Worm (Caenorhabditis elegans) whole organism, young adult: ENCODE results near the gene npl-10.

Experiments
- B0336.3 ChIP-seq: fragments of 200-800 bp; sonication (Bioruptor generic); IDR thresholded peaks from 2 replicates; pipeline ENCODE4 v1.3.6; 2022; ENCODE audit warnings: missing genetic modification characterization, missing compliant biosample characterization
- D2030.7 ChIP-seq: fragments of 200-800 bp; sonication (Bioruptor generic); IDR thresholded peaks from 2 replicates; pipeline ENCODE4 v1.3.6; 2022; ENCODE audit warnings: missing genetic modification reagents, missing genetic modification characterization, missing compliant biosample characterization
- F33H1.4 ChIP-seq: fragments of 200-800 bp; sonication (Bioruptor generic); IDR thresholded peaks from 2 replicates; pipeline ENCODE4 v1.3.6; 2022; ENCODE audit warnings: missing genetic modification reagents, missing genetic modification characterization, missing compliant biosample characterization
- F57A8.1 ChIP-seq: fragments of 200-800 bp; sonication (Bioruptor generic); optimal IDR thresholded peaks from 2 replicates; lab custom pipeline; 2018; ENCODE audit warnings: mild to moderate bottlenecking, missing genetic modification characterization, moderate library complexity, missing compliant biosample characterization
- F57C9.4 ChIP-seq: sonication (generic microtip); optimal IDR thresholded peaks from 2 replicates; lab custom pipeline; 2017; ENCODE audit warnings: mild to moderate bottlenecking, missing genetic modification characterization, missing compliant biosample characterization
- Y53F4B.3 ChIP-seq: fragments of 200-800 bp; sonication (Bioruptor generic); IDR thresholded peaks from 2 replicates; pipeline ENCODE4 v1.3.6; 2022; ENCODE audit warnings: missing genetic modification reagents, missing genetic modification characterization, missing compliant biosample characterization
- Y56A3A.18 ChIP-seq: fragments of 200-800 bp; sonication (Bioruptor generic); IDR thresholded peaks from 2 replicates; pipeline ENCODE4 v1.3.6; 2022; ENCODE audit warnings: missing genetic modification reagents, missing genetic modification characterization, missing compliant biosample characterization
- Y79H2A.3 ChIP-seq: fragments of 200-800 bp; sonication (Bioruptor generic); conservative IDR thresholded peaks from 2 replicates; pipeline ENCODE4 v1.3.6; 2022; ENCODE audit warnings: missing genetic modification reagents, missing genetic modification characterization, missing compliant biosample characterization
- ZK185.1 ChIP-seq: sonication (generic microtip); optimal IDR thresholded peaks from 2 replicates; lab custom pipeline; 2016; ENCODE audit warnings: mild to moderate bottlenecking, missing genetic modification characterization, missing compliant biosample characterization; ENCODE audit not compliant: poor library complexity, severe bottlenecking
- akir-1 ChIP-seq: fragments of 200-800 bp; sonication (Bioruptor generic); optimal IDR thresholded peaks from 2 replicates; lab custom pipeline; 2018; ENCODE audit warnings: mild to moderate bottlenecking, missing genetic modification characterization, moderate library complexity, missing compliant biosample characterization
- athp-1 ChIP-seq: sonication (generic microtip); optimal IDR thresholded peaks from 2 replicates; lab custom pipeline; 2017; ENCODE audit warnings: mild to moderate bottlenecking, missing genetic modification characterization, missing compliant biosample characterization
- ceh-40 ChIP-seq: fragments of 200-800 bp; sonication (Bioruptor generic); IDR thresholded peaks from 2 replicates; pipeline ENCODE4 v1.3.6; 2022; ENCODE audit warnings: missing genetic modification characterization, missing compliant biosample characterization
- dpff-1 ChIP-seq: sonication (generic microtip); optimal IDR thresholded peaks from 2 replicates; lab custom pipeline; 2017; ENCODE audit warnings: mild to moderate bottlenecking, missing genetic modification characterization, missing compliant biosample characterization
- dpl-1 ChIP-seq: fragments of 150-350 bp; optimal IDR thresholded peaks from 2 replicates; lab custom pipeline; 2014; ENCODE audit warnings: missing biosample characterization, missing genetic modification reagents, missing genetic modification characterization
- ets-4 ChIP-seq: fragments of 200-800 bp; sonication (Bioruptor generic); optimal IDR thresholded peaks from 2 replicates; lab custom pipeline; 2018; ENCODE audit warnings: mild to moderate bottlenecking, missing genetic modification characterization, missing compliant biosample characterization
- him-1 ChIP-seq: sonication (generic microtip); optimal IDR thresholded peaks from 2 replicates; lab custom pipeline; 2016; ENCODE audit warnings: missing genotype, missing genetic modification reagents, missing genetic modification characterization, missing compliant biosample characterization
- hmg-1.2 ChIP-seq: fragments of 200-800 bp; sonication (Bioruptor generic); IDR thresholded peaks from 2 replicates; pipeline ENCODE4 v1.3.6; 2022; ENCODE audit warnings: missing genetic modification reagents, missing genetic modification characterization, missing compliant biosample characterization
- hmg-20 ChIP-seq: fragments of 200-800 bp; sonication (Bioruptor generic); IDR thresholded peaks from 2 replicates; pipeline ENCODE4 v1.3.6; 2022; ENCODE audit warnings: missing genetic modification reagents, missing genetic modification characterization, missing compliant biosample characterization
- hrde-1 ChIP-seq: sonication (generic microtip); optimal IDR thresholded peaks from 2 replicates; lab custom pipeline; 2016; ENCODE audit warnings: missing genetic modification characterization, mild to moderate bottlenecking, missing compliant biosample characterization, moderate library complexity, missing genotype, missing genetic modification reagents, borderline replicate concordance
- lsl-1 ChIP-seq: fragments of 200-800 bp; sonication (Bioruptor generic); optimal IDR thresholded peaks from 2 replicates; lab custom pipeline; 2018; ENCODE audit warnings: mild to moderate bottlenecking, missing genetic modification characterization, moderate library complexity, missing compliant biosample characterization
- madf-3 ChIP-seq: fragments of 200-800 bp; sonication (Bioruptor generic); IDR thresholded peaks from 2 replicates; pipeline ENCODE4 v1.3.6; 2022; ENCODE audit warnings: missing genetic modification reagents, missing genetic modification characterization, missing compliant biosample characterization
- mxl-1 ChIP-seq: sonication (generic microtip); optimal IDR thresholded peaks from 2 replicates; lab custom pipeline; 2016; ENCODE audit warnings: missing genetic modification characterization, missing compliant biosample characterization
- nfyb-1 ChIP-seq: fragments of 200-800 bp; sonication (Bioruptor generic); IDR thresholded peaks from 2 replicates; pipeline ENCODE4 v1.3.6; 2022; ENCODE audit warnings: missing genetic modification reagents, missing genetic modification characterization, missing compliant biosample characterization
- nhr-120 ChIP-seq: fragments of 200-800 bp; sonication (Bioruptor generic); IDR thresholded peaks from 2 replicates; pipeline ENCODE4 v1.3.6; 2022; ENCODE audit warnings: missing genetic modification characterization, missing compliant biosample characterization
- rcor-1 ChIP-seq: fragments of 200-800 bp; sonication (Bioruptor generic); IDR thresholded peaks from 2 replicates; pipeline ENCODE4 v1.3.6; 2022; ENCODE audit warnings: missing genetic modification reagents, missing genetic modification characterization, missing compliant biosample characterization
- repo-1 ChIP-seq: sonication (generic microtip); optimal IDR thresholded peaks from 2 replicates; lab custom pipeline; 2017; ENCODE audit warnings: mild to moderate bottlenecking, missing genetic modification characterization, missing compliant biosample characterization
- snpc-3.4 ChIP-seq: sonication (generic microtip); optimal IDR thresholded peaks from 2 replicates; lab custom pipeline; 2017; ENCODE audit warnings: missing genetic modification characterization, mild to moderate bottlenecking, missing compliant biosample characterization, antibody characterized with exemption, moderate library complexity, missing genotype, missing genetic modification reagents
- snpc-4 ChIP-seq, 5 experiments: fragments of 150-350 bp in 1 of 5; sonication (generic microtip) in 4 of 5; optimal IDR thresholded peaks; 2 replicates each; lab custom pipeline; 2014 to 2018; ENCODE audit warnings: missing genetic modification characterization in 5 of 5, missing biosample characterization in 3 of 5, antibody characterized with exemption in 2 of 5, mild to moderate bottlenecking in 2 of 5, missing compliant biosample characterization in 2 of 5, missing genotype in 2 of 5, moderate library complexity in 2 of 5, missing genetic modification reagents in 1 of 5
- somi-1 ChIP-seq: fragments of 200-800 bp; sonication (Bioruptor generic); optimal IDR thresholded peaks from 2 replicates; lab custom pipeline; 2018; ENCODE audit warnings: mild to moderate bottlenecking, missing genetic modification characterization, missing compliant biosample characterization
- sptf-2 ChIP-seq: fragments of 200-800 bp; sonication (Bioruptor generic); optimal IDR thresholded peaks from 2 replicates; lab custom pipeline; 2018; ENCODE audit warnings: mild to moderate bottlenecking, missing genetic modification characterization, missing compliant biosample characterization
- zim-3 ChIP-seq: sonication (generic microtip); optimal IDR thresholded peaks from 2 replicates; lab custom pipeline; 2017; ENCODE audit warnings: mild to moderate bottlenecking, missing genetic modification characterization, moderate library complexity, missing compliant biosample characterization
- ztf-22 ChIP-seq: fragments of 200-800 bp; sonication (Bioruptor generic); optimal IDR thresholded peaks from 2 replicates; lab custom pipeline; 2018; ENCODE audit warnings: mild to moderate bottlenecking, missing genetic modification characterization, moderate library complexity, missing compliant biosample characterization
- ztf-25 ChIP-seq: fragments of 200-800 bp; sonication (Bioruptor generic); IDR thresholded peaks from 2 replicates; pipeline ENCODE4 v1.3.6; 2022; ENCODE audit warnings: missing genetic modification reagents, missing genetic modification characterization, missing compliant biosample characterization
- ztf-28 ChIP-seq: fragments of 200-800 bp; sonication (Bioruptor generic); IDR thresholded peaks from 2 replicates; pipeline ENCODE4 v1.3.6; 2022; ENCODE audit warnings: missing genetic modification reagents, missing genetic modification characterization, missing compliant biosample characterization
- ztf-6 ChIP-seq: fragments of 200-800 bp; sonication (Bioruptor generic); IDR thresholded peaks from 2 replicates; pipeline ENCODE4 v1.3.6; 2022; ENCODE audit warnings: missing genetic modification reagents, missing genetic modification characterization, missing compliant biosample characterization

The npl-10 gene

DNA sequence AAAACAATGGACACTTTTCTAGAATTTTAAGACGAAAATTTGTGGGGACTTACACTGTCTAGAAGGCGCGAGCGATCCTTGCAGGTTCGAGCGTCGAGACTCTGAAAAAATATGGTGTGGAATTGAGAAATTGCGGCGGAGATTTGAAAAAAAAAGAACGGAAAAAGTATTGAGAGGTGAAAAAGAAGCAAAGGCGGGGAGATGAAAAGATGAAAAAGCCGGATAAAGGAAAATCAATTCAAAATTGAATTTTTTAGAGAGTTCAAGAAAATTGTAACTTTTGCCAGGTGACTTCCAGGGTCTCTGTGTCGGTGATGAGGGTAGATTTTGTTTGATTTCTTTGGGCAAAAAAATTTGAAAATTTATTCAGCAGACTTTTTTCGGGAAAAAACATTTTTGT is 40.6 kb upstream of the npl-10 start, which contains the start of gene msi-1:
Gene msi-1, minus strand, starts transcription at position 101 of the 400 bp plus-strand sequence.
- TF ChIP-seq dpff-1 (tag; lab: Kevin White, UChicago): no peak
- TF ChIP-seq sptf-2 (GFP tag; lab: Kevin White, UChicago): no peak
- TF ChIP-seq F33H1.4 (GFP tag; lab: Robert Waterston, UW): no peak
- no peak for TF ChIP-seq him-1 (tag; lab: Kevin White, UChicago)
- TF ChIP-seq zim-3 (tag; lab: Kevin White, UChicago): no peak
- TF ChIP-seq rcor-1: no peak
- no peak for TF ChIP-seq ceh-40 (GFP tag; lab: Robert Waterston, UW)
- TF ChIP-seq hmg-20 (GFP tag; lab: Robert Waterston, UW): no peak
- TF ChIP-seq ztf-25 (GFP tag; lab: Robert Waterston, UW): no peak
- TF ChIP-seq mxl-1 (tag; lab: Kevin White, UChicago): no peak
- no peak for TF ChIP-seq Y53F4B.3 (GFP tag; lab: Robert Waterston, UW)
- TF ChIP-seq repo-1 (tag; lab: Kevin White, UChicago): no peak
- TF ChIP-seq ZK185.1 (tag; lab: Kevin White, UChicago): no peak
- TF ChIP-seq B0336.3 (GFP tag; lab: Robert Waterston, UW): no peak
- TF ChIP-seq F57C9.4 (tag; lab: Kevin White, UChicago): no peak
- no peak for TF ChIP-seq somi-1 (GFP tag; lab: Kevin White, UChicago)
- no peak for TF ChIP-seq snpc-4 (GFP tag; optimal IDR thresholded peaks at IDR 0.05; lab: Kevin White, UChicago)
- no peak for TF ChIP-seq snpc-4 (tag; optimal IDR thresholded peaks at IDR 0.05; lab: Kevin White, UChicago)
- TF ChIP-seq nhr-120 (GFP tag; lab: Robert Waterston, UW): no peak
- TF ChIP-seq hmg-1.2 (GFP tag; lab: Robert Waterston, UW): no peak
- TF ChIP-seq athp-1 (tag; lab: Kevin White, UChicago): no peak
- TF ChIP-seq, all 124 proteins: peak for 0

DNA sequence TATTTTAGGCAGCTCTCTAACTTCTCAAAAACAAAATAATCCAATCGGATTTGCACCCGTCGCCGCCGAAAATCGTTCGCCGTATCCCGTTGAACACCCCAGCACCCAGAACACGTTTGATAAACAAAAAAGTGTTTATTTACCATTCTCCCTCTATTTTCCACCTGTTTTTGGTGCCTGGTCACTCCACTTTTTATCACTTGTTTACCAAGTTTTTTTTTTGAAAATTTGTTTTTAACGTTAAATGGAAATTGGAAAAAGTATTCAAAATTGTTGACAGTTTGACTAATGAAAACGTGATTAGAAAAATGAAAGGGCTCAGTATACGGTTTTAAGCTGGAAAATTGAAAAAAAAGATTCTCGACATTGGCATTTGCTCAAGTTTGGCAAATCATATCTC is 39.3 kb upstream of the npl-10 start:
- TF ChIP-seq ztf-22 (GFP tag; lab: Kevin White, UChicago): no peak
- TF ChIP-seq D2030.7: no peak
- no peak for TF ChIP-seq ztf-6 (GFP tag; lab: Robert Waterston, UW)
- TF ChIP-seq Y53F4B.3 (GFP tag; lab: Robert Waterston, UW): no peak
- no peak for TF ChIP-seq Y79H2A.3 (GFP tag; lab: Robert Waterston, UW)
- no peak for TF ChIP-seq madf-3
- no peak for TF ChIP-seq hmg-1.2 (GFP tag; lab: Robert Waterston, UW)
- no peak for TF ChIP-seq repo-1 (tag; lab: Kevin White, UChicago)
- TF ChIP-seq lsl-1 (GFP tag; lab: Kevin White, UChicago): no peak
- TF ChIP-seq ztf-28: no peak
- no peak for TF ChIP-seq hrde-1 (tag; lab: Kevin White, UChicago)
- no peak for TF ChIP-seq akir-1
- no peak for TF ChIP-seq Y56A3A.18
- TF ChIP-seq rcor-1: no peak
- TF ChIP-seq snpc-3.4 (tag; lab: Kevin White, UChicago): no peak
- TF ChIP-seq dpl-1: no peak

DNA sequence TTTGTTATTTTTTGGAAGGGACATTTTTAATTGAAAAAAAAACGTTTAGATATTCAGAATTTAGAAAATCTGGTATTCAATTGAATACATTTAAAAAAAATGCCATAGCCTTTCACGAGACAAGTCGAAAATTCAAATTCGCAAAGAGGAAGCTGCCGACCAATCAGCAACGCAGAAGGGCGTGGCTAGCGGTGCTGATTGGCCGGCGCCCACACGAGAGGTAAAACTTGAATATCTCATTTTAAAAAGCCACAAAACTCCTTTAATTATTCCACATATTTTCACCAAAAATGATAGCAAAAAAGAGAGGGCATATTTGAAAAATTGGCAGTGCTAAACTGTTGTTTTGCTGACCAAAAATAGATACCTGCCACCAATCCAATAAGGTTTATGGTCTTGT is 38.8 kb upstream of the npl-10 start:
- no peak for TF ChIP-seq F57A8.1 (GFP tag; lab: Kevin White, UChicago)
- TF ChIP-seq nfyb-1 (GFP tag; lab: Robert Waterston, UW): peak; percentile 63; the same call in 1 of the 2 replicates

DNA sequence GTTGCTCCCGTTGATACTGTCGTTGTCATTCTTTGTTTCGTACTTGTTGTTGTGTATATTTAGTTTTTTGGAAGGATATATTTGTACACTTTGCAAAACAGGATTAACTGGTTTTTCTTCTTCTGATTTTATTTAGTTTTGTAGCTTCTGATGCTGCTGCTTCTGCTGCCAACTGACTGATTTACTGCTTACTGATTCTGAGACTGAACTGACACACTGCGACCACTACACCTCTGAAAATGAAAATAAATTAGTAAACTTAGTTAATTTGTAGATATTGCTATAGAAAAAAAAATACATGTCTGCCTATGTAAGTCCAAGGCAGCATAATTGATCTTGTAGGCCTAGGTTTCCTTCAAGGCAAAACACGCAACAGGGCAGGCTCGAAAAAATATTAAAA is 37.0 kb upstream of the npl-10 start, which contains the start of gene R10E9.4:
Gene R10E9.4, minus strand, starts transcription at position 101 of the 400 bp plus-strand sequence.
- TF ChIP-seq ets-4 (GFP tag; lab: Kevin White, UChicago): no peak
